Worm (Caenorhabditis elegans): Measurements from ENCODE around the gene F31E3.12.

F31E3.12 gene

ce11 chrIII:6978875-6979274 lies 9.7 kb downstream of the F31E3.12 start (continued):
- TF ChIP-seq C16A3.4 (tag; optimal IDR thresholded peaks at IDR 0.05) (peak; percentile 78), zip-4 (GFP tag; optimal IDR thresholded peaks at IDR 0.05) (no peak), elt-3 (tag; optimal IDR thresholded peaks at IDR 0.05) (peak in 2 of 6 experiments; percentile 17 to 65), elt-2 (tag; optimal IDR thresholded peaks at IDR 0.05) (no peak), ztf-4 (tag; optimal IDR thresholded peaks at IDR 0.05) (peak; percentile 47), blmp-1 (tag; optimal IDR thresholded peaks at IDR 0.05) (peak; percentile 92), grh-1 (GFP tag; IDR thresholded peaks at IDR 0.05) (no peak), unc-30 (tag; optimal IDR thresholded peaks at IDR 0.05) (no peak), nhr-71 (tag; optimal IDR thresholded peaks at IDR 0.05) (peak; percentile 80), ceh-8 (GFP tag; optimal IDR thresholded peaks at IDR 0.05) (no peak), nhr-237 (tag; optimal IDR thresholded peaks at IDR 0.05) (no peak), irx-1 (tag; optimal IDR thresholded peaks at IDR 0.05) (no peak), nhr-76 (tag; optimal IDR thresholded peaks at IDR 0.05) (no peak), sox-4 (tag; optimal IDR thresholded peaks at IDR 0.05) (no peak), dsc-1 (tag; optimal IDR thresholded peaks at IDR 0.05) (peak; percentile 78), pax-3 (tag; optimal IDR thresholded peaks at IDR 0.05) (no peak), swsn-7 (tag; optimal IDR thresholded peaks at IDR 0.05) (peak; percentile 60), mep-1 (tag; optimal IDR thresholded peaks at IDR 0.05) (peak; percentile 88), ceh-90 (tag; optimal IDR thresholded peaks at IDR 0.05) (no peak), ama-1 (optimal IDR thresholded peaks at IDR 0.05) (no peak), snpc-4 (tag; optimal IDR thresholded peaks at IDR 0.05) (peak; percentile 31), egl-13 (tag; optimal IDR thresholded peaks at IDR 0.05) (no peak), hlh-17 (GFP tag; optimal IDR thresholded peaks at IDR 0.05; ENCODE audit: borderline replicate concordance) (no peak), hpl-2 (GFP tag; optimal IDR thresholded peaks at IDR 0.05) (no peak), fos-1 (tag; optimal IDR thresholded peaks at IDR 0.05) (peak; percentile 34), C34B4.2 (tag; optimal IDR thresholded peaks at IDR 0.05) (no peak), lin-35 (GFP tag; optimal IDR thresholded peaks at IDR 0.05) (peak; percentile 43 to 72), jun-1 (tag; optimal IDR thresholded peaks at IDR 0.05) (no peak), lsy-2 (tag; optimal IDR thresholded peaks at IDR 0.05) (peak; percentile 79 to 94), nhr-12 (tag; optimal IDR thresholded peaks at IDR 0.05) (no peak), mab-9 (GFP tag; IDR thresholded peaks at IDR 0.05) (no peak), F16B12.6 (tag; optimal IDR thresholded peaks at IDR 0.05) (no peak), ets-5 (GFP tag; IDR thresholded peaks at IDR 0.05) (no peak), lin-14 (GFP tag; optimal IDR thresholded peaks at IDR 0.05) (peak; percentile 91), efl-1 (optimal IDR thresholded peaks at IDR 0.05) (peak; percentile 48 to 62), efl-1 (GFP tag; optimal IDR thresholded peaks at IDR 0.05 in 1 of 2) (peak; percentile 40 to 82), efl-3 (GFP tag; optimal IDR thresholded peaks at IDR 0.05) (no peak), ztf-11 (tag; optimal IDR thresholded peaks at IDR 0.05) (peak in 1 of 2 experiments; percentile 58), zag-1 (tag; optimal IDR thresholded peaks at IDR 0.05) (no peak), fkh-4 (tag; optimal IDR thresholded peaks at IDR 0.05; ENCODE audit: borderline replicate concordance) (no peak), skn-1 (tag; optimal IDR thresholded peaks at IDR 0.05) (peak; percentile 3), egl-27 (tag; optimal IDR thresholded peaks at IDR 0.05) (peak in 1 of 2 experiments; percentile 0), xbp-1 (tag; optimal IDR thresholded peaks at IDR 0.05) (peak; percentile 20), nhr-19 (GFP tag; conservative IDR thresholded peaks at IDR 0.05) (peak; percentile 62), nhr-28 (tag; optimal IDR thresholded peaks at IDR 0.05) (no peak)

- TF ChIP-seq nhr-84 (tag; optimal IDR thresholded peaks at IDR 0.05) (no peak), blmp-1 (tag; optimal IDR thresholded peaks at IDR 0.05) (no peak), unc-130 (tag; optimal IDR thresholded peaks at IDR 0.05) (no peak), alr-1 (tag; optimal IDR thresholded peaks at IDR 0.05; ENCODE audit: borderline replicate concordance) (no peak), lsy-2 (tag; optimal IDR thresholded peaks at IDR 0.05) (no peak), egl-13 (tag; optimal IDR thresholded peaks at IDR 0.05) (no peak), lin-39 (tag; optimal IDR thresholded peaks at IDR 0.05) (no peak), swsn-7 (tag; optimal IDR thresholded peaks at IDR 0.05) (no peak), irx-1 (tag; optimal IDR thresholded peaks at IDR 0.05) (no peak), C16A3.4 (tag; optimal IDR thresholded peaks at IDR 0.05) (no peak), dpl-1 (GFP tag; optimal IDR thresholded peaks at IDR 0.05) (no peak), zag-1 (tag; optimal IDR thresholded peaks at IDR 0.05) (no peak), fkh-8 (tag; optimal IDR thresholded peaks at IDR 0.05) (no peak), mef-2 (tag; optimal IDR thresholded peaks at IDR 0.05) (no peak), mdl-1 (tag; optimal IDR thresholded peaks at IDR 0.05) (no peak), nhr-71 (tag; optimal IDR thresholded peaks at IDR 0.05) (no peak)
Observed at ce11 chrIII:6979584-6979983, 10.4 kb downstream of the F31E3.12 start, which contains the start of gene ceh-20. TSS of gene ceh-20 (plus strand) at chrIII:6979884.

All from whole organism, L1 larva.